Worm (Caenorhabditis elegans) whole organism, L4 larva: ENCODE measurements around the gene F46G10.1.

Source experiments
- F26F4.8 ChIP-seq: fragments of 200-800 bp; sonication (Bioruptor generic); conservative IDR thresholded peaks from 2 replicates; pipeline ENCODE4 v1.3.6; 2022; ENCODE audit warnings: missing genetic modification characterization, missing compliant biosample characterization
- F44E2.7 ChIP-seq: fragments of 200-800 bp; sonication (Bioruptor generic); IDR thresholded peaks from 2 replicates; pipeline ENCODE4 v2.1.2; 2022; ENCODE audit warnings: missing genetic modification characterization, missing compliant biosample characterization
- T26A8.4 ChIP-seq: fragments of 200-800 bp; sonication (Bioruptor generic); IDR thresholded peaks from 2 replicates; pipeline ENCODE4 v1.3.6; 2022; ENCODE audit warnings: missing genetic modification characterization, missing compliant biosample characterization
- Y105C5A.15 ChIP-seq: fragments of 200-800 bp; sonication (Bioruptor generic); IDR thresholded peaks from 2 replicates; pipeline ENCODE4 v1.3.6; 2022; ENCODE audit warnings: missing genetic modification characterization, missing compliant biosample characterization
- Y48G9A.11 ChIP-seq: fragments of 200-800 bp; sonication (Bioruptor generic); IDR thresholded peaks from 2 replicates; pipeline ENCODE4 v1.3.6; 2022; ENCODE audit warnings: missing genetic modification reagents, missing genetic modification characterization, missing compliant biosample characterization
- ZK337.2 ChIP-seq: fragments of 200-800 bp; sonication (Bioruptor generic); IDR thresholded peaks from 2 replicates; pipeline ENCODE4 v1.3.6; 2022; ENCODE audit warnings: missing genetic modification reagents, missing genetic modification characterization, missing compliant biosample characterization
- ZK546.5 ChIP-seq, 2 experiments: sonication (generic microtip); optimal IDR thresholded peaks; 2 replicates each; lab custom pipeline; 2017; ENCODE audit warnings: missing biosample characterization in 2 of 2, missing genetic modification characterization in 2 of 2
- ceh-28 ChIP-seq: fragments of 150-350 bp; optimal IDR thresholded peaks from 2 replicates; lab custom pipeline; 2014; ENCODE audit warnings: missing biosample characterization, missing genetic modification reagents, missing genetic modification characterization
- ceh-44 ChIP-seq: fragments of 200-800 bp; sonication (Bioruptor generic); IDR thresholded peaks from 2 replicates; pipeline ENCODE4 v1.3.6; 2022; ENCODE audit warnings: missing genetic modification reagents, missing genetic modification characterization, missing compliant biosample characterization
- ceh-62 ChIP-seq: sonication (generic microtip); optimal IDR thresholded peaks from 2 replicates; lab custom pipeline; 2017; ENCODE audit warnings: missing biosample characterization, missing genetic modification characterization
- ces-1 ChIP-seq: fragments of 150-350 bp; sonication (generic microtip); optimal IDR thresholded peaks from 4 replicates; lab custom pipeline; 2014; ENCODE audit warnings: missing biosample characterization, missing genetic modification reagents, missing genetic modification characterization
- cey-2 ChIP-seq: sonication (generic microtip); optimal IDR thresholded peaks from 3 replicates; lab custom pipeline; 2017; ENCODE audit warnings: missing genetic modification characterization, mild to moderate bottlenecking, missing compliant biosample characterization, antibody characterized with exemption, borderline replicate concordance; ENCODE audit not compliant: insufficient read depth
- daf-12 ChIP-seq: fragments of 150-350 bp; optimal IDR thresholded peaks from 2 replicates; lab custom pipeline; 2014; ENCODE audit warnings: missing biosample characterization, missing genetic modification reagents, missing genetic modification characterization
- daf-16 ChIP-seq, 3 experiments: sonication (generic microtip); optimal IDR thresholded peaks; 2 replicates each; lab custom pipeline; 2016 to 2017; ENCODE audit warnings: missing genetic modification characterization in 3 of 3, missing genetic modification reagents in 3 of 3, mild to moderate bottlenecking in 2 of 3, missing compliant biosample characterization in 2 of 3, missing biosample characterization in 1 of 3, moderate library complexity in 1 of 3
- daf-8 ChIP-seq: fragments of 200-800 bp; sonication (Bioruptor generic); IDR thresholded peaks from 2 replicates; pipeline ENCODE4 v1.3.6; 2022; ENCODE audit warnings: missing genetic modification characterization, missing compliant biosample characterization
- dmd-6 ChIP-seq: fragments of 200-800 bp; sonication (Bioruptor generic); IDR thresholded peaks from 2 replicates; pipeline ENCODE4 v1.3.6; 2022; ENCODE audit warnings: missing genetic modification reagents, missing genetic modification characterization, missing compliant biosample characterization
- dmd-8 ChIP-seq: fragments of 200-800 bp; sonication (Bioruptor generic); IDR thresholded peaks from 2 replicates; pipeline ENCODE4 v1.3.6; 2022; ENCODE audit warnings: missing genetic modification characterization, missing compliant biosample characterization
- dpl-1 ChIP-seq: fragments of 150-350 bp; optimal IDR thresholded peaks from 2 replicates; lab custom pipeline; 2014; ENCODE audit warnings: missing biosample characterization, missing genetic modification reagents, missing genetic modification characterization
- dve-1 ChIP-seq: sonication (generic microtip); optimal IDR thresholded peaks from 2 replicates; lab custom pipeline; 2017; ENCODE audit warnings: antibody characterized with exemption, mild to moderate bottlenecking, missing genetic modification characterization, missing compliant biosample characterization; ENCODE audit not compliant: insufficient read depth
- egl-43 ChIP-seq: fragments of 200-800 bp; sonication (Bioruptor generic); IDR thresholded peaks from 2 replicates; pipeline ENCODE4 v1.3.6; 2022; ENCODE audit warnings: missing genetic modification reagents, missing genetic modification characterization, missing compliant biosample characterization
- fos-1 ChIP-seq: fragments of 150-350 bp; optimal IDR thresholded peaks from 2 replicates; lab custom pipeline; 2014; ENCODE audit warnings: missing biosample characterization, missing genetic modification characterization
- gei-8 ChIP-seq: fragments of 200-800 bp; sonication (Bioruptor generic); optimal IDR thresholded peaks from 2 replicates; lab custom pipeline; 2018; ENCODE audit warnings: mild to moderate bottlenecking, missing genetic modification characterization, missing compliant biosample characterization
- hif-1 ChIP-seq, 2 experiments: sonication (generic microtip); optimal IDR thresholded peaks; 2 replicates each; lab custom pipeline; 2016 to 2017; ENCODE audit warnings: missing compliant biosample characterization in 2 of 2, missing genetic modification characterization in 2 of 2, missing genetic modification reagents in 2 of 2, missing genotype in 2 of 2, mild to moderate bottlenecking in 1 of 2
- hlh-30 ChIP-seq: sonication (generic microtip); optimal IDR thresholded peaks from 2 replicates; lab custom pipeline; 2017; ENCODE audit warnings: antibody characterized with exemption, mild to moderate bottlenecking, missing genetic modification characterization, missing compliant biosample characterization; ENCODE audit not compliant: insufficient read depth
- hmg-1.1 ChIP-seq: fragments of 200-800 bp; sonication (Bioruptor generic); IDR thresholded peaks from 2 replicates; pipeline ENCODE4 v1.3.6; 2022; ENCODE audit warnings: missing genetic modification reagents, missing genetic modification characterization, missing compliant biosample characterization
- jun-1 ChIP-seq: fragments of 150-350 bp; optimal IDR thresholded peaks from 2 replicates; lab custom pipeline; 2014; ENCODE audit warnings: missing biosample characterization, missing genetic modification reagents, missing genetic modification characterization
- lin-38 ChIP-seq: fragments of 200-800 bp; sonication (Bioruptor generic); IDR thresholded peaks from 2 replicates; pipeline ENCODE4 v1.3.6; 2022; ENCODE audit warnings: missing genetic modification reagents, missing genetic modification characterization, missing compliant biosample characterization
- lin-39 ChIP-seq: fragments of 150-350 bp; optimal IDR thresholded peaks from 2 replicates; lab custom pipeline; 2014; ENCODE audit warnings: missing biosample characterization, missing genetic modification reagents, missing genetic modification characterization
- lsy-2 ChIP-seq, 2 experiments: fragments of 150-350 bp in 1 of 2; sonication (generic microtip) in 1 of 2; optimal IDR thresholded peaks; 2 replicates each; lab custom pipeline; 2014 to 2017; ENCODE audit warnings: missing biosample characterization in 2 of 2, missing genetic modification characterization in 2 of 2
- madf-9 ChIP-seq: fragments of 200-800 bp; sonication (Bioruptor generic); conservative IDR thresholded peaks from 2 replicates; pipeline ENCODE4 v1.3.6; 2022; ENCODE audit warnings: missing genetic modification reagents, missing genetic modification characterization, missing compliant biosample characterization
- mdt-29 ChIP-seq: fragments of 200-800 bp; sonication (Bioruptor generic); IDR thresholded peaks from 2 replicates; pipeline ENCODE4 v1.3.6; 2022; ENCODE audit warnings: missing genetic modification reagents, missing genetic modification characterization, missing compliant biosample characterization
- nhr-102 ChIP-seq: sonication (generic microtip); optimal IDR thresholded peaks from 2 replicates; lab custom pipeline; 2016; ENCODE audit warnings: mild to moderate bottlenecking, missing genetic modification characterization, moderate library complexity, missing compliant biosample characterization
- nhr-48 ChIP-seq: sonication (generic microtip); optimal IDR thresholded peaks from 2 replicates; lab custom pipeline; 2016; ENCODE audit warnings: mild to moderate bottlenecking, missing genetic modification characterization, missing compliant biosample characterization
- nhr-76 ChIP-seq: fragments of 150-350 bp; optimal IDR thresholded peaks from 2 replicates; lab custom pipeline; 2014; ENCODE audit warnings: missing biosample characterization, missing genetic modification characterization
- pha-4 ChIP-seq, 2 experiments: fragments of 150-350 bp in 1 of 2; fragments of 200-800 bp in 1 of 2; sonication (Bioruptor generic) in 1 of 2; IDR thresholded peaks in 1 of 2; optimal IDR thresholded peaks in 1 of 2; 2 replicates each; pipeline versions ENCODE4 v1.3.6 to Lab custom; 2014 to 2022; ENCODE audit warnings: missing genetic modification characterization in 2 of 2, missing genetic modification reagents in 2 of 2, missing biosample characterization in 1 of 2, missing compliant biosample characterization in 1 of 2
- rbr-2 ChIP-seq: sonication (generic microtip); optimal IDR thresholded peaks from 2 replicates; lab custom pipeline; 2016; ENCODE audit warnings: missing genotype, missing genetic modification characterization, missing compliant biosample characterization
- snpc-4 ChIP-seq: fragments of 150-350 bp; optimal IDR thresholded peaks from 2 replicates; lab custom pipeline; 2014; ENCODE audit warnings: missing biosample characterization, missing genetic modification characterization
- unc-39 ChIP-seq: sonication (generic microtip); optimal IDR thresholded peaks from 2 replicates; lab custom pipeline; 2017; ENCODE audit warnings: missing biosample characterization, missing genetic modification characterization
- zag-1 ChIP-seq: fragments of 150-350 bp; optimal IDR thresholded peaks from 2 replicates; lab custom pipeline; 2014; ENCODE audit warnings: missing biosample characterization, missing genetic modification characterization
- zip-2 ChIP-seq: fragments of 150-350 bp; optimal IDR thresholded peaks from 2 replicates; lab custom pipeline; 2014; ENCODE audit warnings: missing biosample characterization, missing genetic modification characterization
- ztf-11 ChIP-seq: fragments of 150-350 bp; optimal IDR thresholded peaks from 2 replicates; lab custom pipeline; 2014; ENCODE audit warnings: missing biosample characterization, missing genetic modification characterization
- ztf-7 ChIP-seq: fragments of 150-350 bp; optimal IDR thresholded peaks from 2 replicates; lab custom pipeline; 2014; ENCODE audit warnings: missing biosample characterization, missing genetic modification characterization

Gene F46G10.1

DNA sequence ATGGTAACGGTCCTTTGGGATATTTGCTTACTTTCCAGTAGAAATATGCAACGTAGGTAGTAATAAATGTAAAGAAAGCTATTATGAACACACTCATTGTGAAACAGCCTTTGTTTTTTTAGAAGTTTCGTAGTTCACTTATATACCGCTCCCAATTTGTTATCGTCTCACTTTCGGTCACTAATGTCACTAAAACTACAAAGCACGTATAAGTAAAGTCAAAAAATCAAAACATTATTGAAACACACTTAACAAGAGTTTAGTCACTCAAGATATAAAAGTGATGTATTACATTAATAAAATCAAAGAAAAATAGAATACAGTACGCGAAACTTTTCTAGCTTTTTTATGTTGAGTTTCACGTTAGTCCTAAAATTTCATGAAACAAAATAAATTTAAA lies 37.5 kb downstream of the F46G10.1 start, which contains the start of gene cyp-14A3 (continued):
- TF ChIP-seq pha-4 (GFP tag; IDR thresholded peaks at IDR 0.05; lab: Robert Waterston, UW), result no peak
- TF ChIP-seq pha-4 (tag; optimal IDR thresholded peaks at IDR 0.05; lab: Kevin White, UChicago), result no peak

DNA sequence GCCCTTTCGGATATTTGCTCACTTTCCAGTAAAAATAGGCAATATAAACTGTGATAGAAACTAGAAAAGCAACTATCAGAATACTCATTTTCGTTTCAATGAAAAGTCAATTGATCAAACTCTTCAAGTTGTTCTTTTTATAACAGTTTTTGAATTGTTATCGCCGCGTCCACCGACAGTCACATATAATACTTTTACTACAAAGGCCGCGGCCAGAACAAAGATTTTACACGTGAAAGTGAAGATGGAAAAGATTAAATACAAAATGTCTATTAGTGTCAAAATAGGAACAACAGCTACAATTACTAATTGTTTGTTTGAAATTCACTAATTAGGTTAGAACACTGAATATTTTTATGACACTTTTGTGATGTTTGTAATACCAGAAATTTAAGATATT lies 42.0 kb downstream of the F46G10.1 start, which contains the start of gene cyp-14A2:
Gene cyp-14A2 (minus strand): TSS at position 101 of the 400 bp plus-strand sequence.
- peak; percentile 42 for TF ChIP-seq dmd-6 (GFP tag; lab: Robert Waterston, UW)
- TF ChIP-seq mdt-29, result no peak
- no peak for TF ChIP-seq jun-1 (tag; lab: Kevin White, UChicago)
- no peak for TF ChIP-seq hlh-30 (tag; lab: Kevin White, UChicago)
- TF ChIP-seq zag-1 (tag; lab: Kevin White, UChicago), result no peak

- TF ChIP-seq lin-38 (GFP tag; lab: Robert Waterston, UW) (no peak), rbr-2 (tag; lab: Kevin White, UChicago) (no peak), daf-16 (GFP tag; optimal IDR thresholded peaks at IDR 0.05; lab: Kevin White, UChicago) (no peak), daf-16 (tag; optimal IDR thresholded peaks at IDR 0.05; lab: Kevin White, UChicago) (peak; percentile 39), dve-1 (peak; percentile 19), ztf-7 (tag; lab: Kevin White, UChicago) (no peak), nhr-48 (tag; lab: Kevin White, UChicago) (no peak), nhr-102 (tag; lab: Kevin White, UChicago) (no peak), unc-39 (tag; lab: Kevin White, UChicago) (no peak)
Observed at ce11 chrX:13267230-13267629, 44.3 kb downstream of the F46G10.1 start, which contains the start of gene cyp-14A1. Gene cyp-14A1, minus strand, starts transcription at chrX:13267355.

- no peak for TF ChIP-seq fos-1 (tag; lab: Kevin White, UChicago)
- peak; percentile 70 for TF ChIP-seq hlh-30 (tag; lab: Kevin White, UChicago)
- no peak for TF ChIP-seq lin-39 (tag; lab: Kevin White, UChicago)
- no peak for TF ChIP-seq dpl-1
- peak; percentile 91 for TF ChIP-seq F44E2.7
- TF ChIP-seq ceh-28 (tag; lab: Kevin White, UChicago), result no peak
- TF ChIP-seq T26A8.4, result no peak; the same call in 1 of the 2 replicates
- TF ChIP-seq Y48G9A.11 (GFP tag; lab: Robert Waterston, UW), result peak; percentile 75
- no peak for TF ChIP-seq snpc-4
- TF ChIP-seq hmg-1.1 (GFP tag; lab: Robert Waterston, UW), result peak; percentile 96
- peak; percentile 95 for TF ChIP-seq egl-43 (GFP tag; lab: Robert Waterston, UW)
- no peak for TF ChIP-seq daf-12 (tag; lab: Kevin White, UChicago)
- peak; percentile 64 for TF ChIP-seq rbr-2 (tag; lab: Kevin White, UChicago)
- TF ChIP-seq ZK337.2 (GFP tag; lab: Robert Waterston, UW), result peak; percentile 82
- peak; percentile 33 to 51 for TF ChIP-seq hif-1 (tag; optimal IDR thresholded peaks at IDR 0.05; lab: Kevin White, UChicago)
- no peak for TF ChIP-seq unc-39 (tag; lab: Kevin White, UChicago)
- no peak for TF ChIP-seq zag-1 (tag; lab: Kevin White, UChicago)
- no peak for TF ChIP-seq ceh-62
- peak; percentile 76 for TF ChIP-seq ztf-7 (tag; lab: Kevin White, UChicago)
- TF ChIP-seq F26F4.8, result peak; percentile 94
- peak; percentile 90 for TF ChIP-seq madf-9
- peak; percentile 62; the same call in 1 of the 2 replicates for TF ChIP-seq Y105C5A.15 (GFP tag; lab: Robert Waterston, UW)
- TF ChIP-seq ces-1 (GFP tag; lab: Kevin White, UChicago), result no peak
- TF ChIP-seq dmd-8, result peak; percentile 87
- peak; percentile 83 for TF ChIP-seq mdt-29
- peak; percentile 70 for TF ChIP-seq dve-1
- TF ChIP-seq cey-2, result no peak
- TF ChIP-seq lsy-2 (tag; optimal IDR thresholded peaks at IDR 0.05; lab: Kevin White, UChicago), result no peak
- TF ChIP-seq zip-2 (tag; lab: Kevin White, UChicago), result peak; percentile 40
- no peak for TF ChIP-seq ZK546.5 (tag; optimal IDR thresholded peaks at IDR 0.05; lab: Kevin White, UChicago)
- TF ChIP-seq ztf-11 (tag; lab: Kevin White, UChicago), result no peak
- TF ChIP-seq lin-38 (GFP tag; lab: Robert Waterston, UW), result no peak
- TF ChIP-seq nhr-76 (tag; lab: Kevin White, UChicago), result no peak
- 0 out of 2 replicates have a peak, but pooled peaks have one; percentile 58 for TF ChIP-seq daf-8 (GFP tag; lab: Robert Waterston, UW)
- peak; percentile 44; the same call in 1 of the 2 replicates for TF ChIP-seq ceh-44 (GFP tag; lab: Robert Waterston, UW)
- TF ChIP-seq gei-8 (GFP tag; lab: Kevin White, UChicago), result peak; percentile 62
Observed at ce11 chrX:13264550-13264949, 47.0 kb downstream of the F46G10.1 start.
